Fruit fly (Drosophila melanogaster): ENCODE data around the gene CG44532.

Gene CG44532

dm6 chrX:9155715-9156387, 6.0 kb upstream of the CG44532 start:
- TF ChIP-seq CG9727 (GFP tag; optimal IDR thresholded peaks at IDR 0.05) (peak; percentile 1), chinmo (GFP tag; IDR thresholded peaks at IDR 0.05; ENCODE audit: partially characterized antibody) (peak; percentile 86; the same call in 3 of the 4 replicates), ci (GFP tag; IDR thresholded peaks at IDR 0.05) (0 out of 3 replicates have a peak, but pooled peaks have one; percentile 21), Dref (GFP tag; IDR thresholded peaks at IDR 0.05) (no peak), cg (GFP tag; optimal IDR thresholded peaks at IDR 0.05) (peak; percentile 69), CG43689 (GFP tag; IDR thresholded peaks at IDR 0.05) (no peak), zen2 (GFP tag; IDR thresholded peaks at IDR 0.05; ENCODE audit: partially characterized antibody) (no peak), bsh (GFP tag; optimal IDR thresholded peaks at IDR 0.05) (peak in 1 of 2 experiments; percentile 30), Ptx1 (GFP tag; IDR thresholded peaks at IDR 0.05) (no peak), abd-A (tag; optimal IDR thresholded peaks at IDR 0.05) (peak; percentile 88), HLHmδ (GFP tag; optimal IDR thresholded peaks at IDR 0.05) (peak; percentile 26), CG8478 (optimal IDR thresholded peaks at IDR 0.05) (peak; percentile 65), exex (tag; optimal IDR thresholded peaks at IDR 0.05) (peak; percentile 5), ftz-f1 (GFP tag; optimal IDR thresholded peaks at IDR 0.05) (no peak), Ets65A (GFP tag) (peak; percentile 4), GATAe (GFP tag; conservative IDR thresholded peaks at IDR 0.05) (no peak), CG10321 (GFP tag; IDR thresholded peaks at IDR 0.05) (peak; percentile 94), Deaf1 (tag; optimal IDR thresholded peaks at IDR 0.05) (peak; percentile 81), sc (optimal IDR thresholded peaks at IDR 0.05) (no peak), sc (GFP tag; optimal IDR thresholded peaks at IDR 0.05) (no peak), CG34422 (GFP tag; IDR thresholded peaks at IDR 0.05) (peak; percentile 68; the same call in 2 of the 3 replicates), amos (GFP tag; IDR thresholded peaks at IDR 0.05; ENCODE audit: partially characterized antibody) (0 out of 2 replicates have a peak, but pooled peaks have one; percentile 15), CG11085 (GFP tag; IDR thresholded peaks at IDR 0.05) (no peak), CG4854 (GFP tag; optimal IDR thresholded peaks at IDR 0.05) (no peak), shn (GFP tag; optimal IDR thresholded peaks at IDR 0.05) (no peak), twi (tag; optimal IDR thresholded peaks at IDR 0.05) (peak; percentile 74), HLH4C (GFP tag; IDR thresholded peaks at IDR 0.05; ENCODE audit: partially characterized antibody) (no peak), CG42726 (GFP tag; IDR thresholded peaks at IDR 0.05; ENCODE audit: partially characterized antibody) (no peak), p53 (GFP tag; optimal IDR thresholded peaks at IDR 0.05) (peak; percentile 29), E2f1 (GFP tag; IDR thresholded peaks at IDR 0.05) (peak; percentile 31; the same call in 1 of the 2 replicates), CG3163 (GFP tag; optimal IDR thresholded peaks at IDR 0.05) (no peak), CG11504 (tag; optimal IDR thresholded peaks at IDR 0.05) (no peak), CG18262 (tag; optimal IDR thresholded peaks at IDR 0.05) (no peak), nom (GFP tag; optimal IDR thresholded peaks at IDR 0.05) (peak; percentile 49), gfzf (GFP tag; optimal IDR thresholded peaks at IDR 0.05) (no peak), ac (GFP tag; optimal IDR thresholded peaks at IDR 0.05) (peak; percentile 23), trem (tag; optimal IDR thresholded peaks at IDR 0.05) (no peak), D (optimal IDR thresholded peaks at IDR 0.05) (no peak), D (GFP tag; optimal IDR thresholded peaks at IDR 0.05) (peak; percentile 4), ewg (GFP tag; optimal IDR thresholded peaks at IDR 0.05) (peak; percentile 71), CG15479 (GFP tag; optimal IDR thresholded peaks at IDR 0.05) (peak; percentile 46), CG7928 (GFP tag; optimal IDR thresholded peaks at IDR 0.05) (no peak), so (GFP tag; IDR thresholded peaks at IDR 0.05) (no peak), CG13624 (GFP tag; optimal IDR thresholded peaks at IDR 0.05) (peak; percentile 93), Drgx (GFP tag; IDR thresholded peaks at IDR 0.05) (peak; percentile 31; the same call in 1 of the 2 replicates), CG8924 (tag; optimal IDR thresholded peaks at IDR 0.05) (peak; percentile 66), lilli (GFP tag; optimal IDR thresholded peaks at IDR 0.05) (no peak), kay (GFP tag; optimal IDR thresholded peaks at IDR 0.05) (no peak), cas (GFP tag; IDR thresholded peaks at IDR 0.05) (no peak), pnt (GFP tag; optimal IDR thresholded peaks at IDR 0.05) (no peak)
